Fruit fly (Drosophila melanogaster) whole organism, embryonic: Measurements from ENCODE around the gene CheB38b.

Source experiments
- Bgb ChIP-seq: fragments of 200-800 bp; sonication (Bioruptor generic); IDR thresholded peaks from 2 replicates; pipeline ENCODE4 v1.3.6; 2022; ENCODE audit warnings: missing biosample characterization, missing genetic modification characterization; ENCODE audit not compliant: partially characterized antibody
- Bteb2 ChIP-seq: fragments of 200-800 bp; sonication (Bioruptor generic); optimal IDR thresholded peaks from 2 replicates; lab custom pipeline; 2016; ENCODE audit warnings: missing biosample characterization, missing genetic modification characterization
- CG10267 ChIP-seq: fragments of 200-800 bp; sonication (Bioruptor generic); optimal IDR thresholded peaks from 2 replicates; lab custom pipeline; 2018; ENCODE audit warnings: missing biosample characterization, mild to moderate bottlenecking, missing genetic modification characterization, moderate library complexity
- CG10462 ChIP-seq: fragments of 200-800 bp; sonication (Bioruptor generic); optimal IDR thresholded peaks from 2 replicates; lab custom pipeline; 2016; ENCODE audit warnings: missing biosample characterization, missing genetic modification characterization
- CG11560 ChIP-seq: fragments of 200-800 bp; sonication (Bioruptor generic); IDR thresholded peaks from 3 replicates; pipeline ENCODE4 v1.3.6; 2022; ENCODE audit warnings: missing biosample characterization, missing genetic modification characterization
- CG12659 ChIP-seq: fragments of 200-800 bp; sonication (Bioruptor generic); optimal IDR thresholded peaks from 3 replicates; lab custom pipeline; 2017; ENCODE audit warnings: mild to moderate bottlenecking, missing biosample characterization, missing genetic modification reagents, missing genetic modification characterization
- CG12744 ChIP-seq: fragments of 200-800 bp; sonication (Bioruptor generic); optimal IDR thresholded peaks from 2 replicates; lab custom pipeline; 2016; ENCODE audit warnings: missing biosample characterization, missing genetic modification characterization
- CG12769 ChIP-seq: fragments of 200-800 bp; sonication (Bioruptor generic); optimal IDR thresholded peaks from 2 replicates; lab custom pipeline; 2019; ENCODE audit warnings: missing biosample characterization, mild to moderate bottlenecking, missing genetic modification characterization, moderate library complexity
- CG14965 ChIP-seq: fragments of 200-800 bp; sonication (Bioruptor generic); optimal IDR thresholded peaks from 2 replicates; lab custom pipeline; 2016; ENCODE audit warnings: missing biosample characterization, missing genetic modification characterization, borderline replicate concordance
- CG17829 ChIP-seq: fragments of 200-800 bp; optimal IDR thresholded peaks from 2 replicates; lab custom pipeline; 2019; ENCODE audit warnings: missing biosample characterization, mild to moderate bottlenecking, missing genetic modification characterization, moderate library complexity
- CG1792 ChIP-seq: fragments of 200-800 bp; sonication (Bioruptor generic); optimal IDR thresholded peaks from 2 replicates; lab custom pipeline; 2016; ENCODE audit warnings: missing biosample characterization, missing genetic modification characterization
- CG18262 ChIP-seq: fragments of 200-800 bp; optimal IDR thresholded peaks from 3 replicates; lab custom pipeline; 2019; ENCODE audit warnings: missing biosample characterization, mild to moderate bottlenecking, missing genetic modification characterization, moderate library complexity
- CG2712 ChIP-seq: fragments of 200-800 bp; optimal IDR thresholded peaks from 3 replicates; lab custom pipeline; 2019; ENCODE audit warnings: missing biosample characterization, mild to moderate bottlenecking, missing genetic modification characterization, moderate library complexity
- CG30431 ChIP-seq: fragments of 200-800 bp; sonication (Bioruptor generic); optimal IDR thresholded peaks from 2 replicates; lab custom pipeline; 2017; ENCODE audit warnings: missing biosample characterization, missing genetic modification characterization
- CG34376 ChIP-seq: fragments of 200-800 bp; sonication (Bioruptor generic); optimal IDR thresholded peaks from 2 replicates; lab custom pipeline; 2018; ENCODE audit warnings: missing biosample characterization, mild to moderate bottlenecking, missing genetic modification characterization
- CG4617 ChIP-seq: fragments of 200-800 bp; sonication (Bioruptor generic); optimal IDR thresholded peaks from 3 replicates; lab custom pipeline; 2016; ENCODE audit warnings: missing biosample characterization, missing genetic modification characterization, borderline replicate concordance
- CG4854 ChIP-seq: fragments of 200-800 bp; sonication (Bioruptor generic); optimal IDR thresholded peaks from 2 replicates; lab custom pipeline; 2016; ENCODE audit warnings: missing biosample characterization, missing genetic modification characterization, inconsistent platforms
- CG6175 ChIP-seq: fragments of 200-800 bp; sonication (Bioruptor generic); IDR thresholded peaks from 3 replicates; pipeline ENCODE4 v1.3.6; 2022; ENCODE audit warnings: missing biosample characterization, missing genetic modification characterization
- CG6254 ChIP-seq: fragments of 200-800 bp; sonication (Bioruptor generic); optimal IDR thresholded peaks from 3 replicates; lab custom pipeline; 2017; ENCODE audit warnings: mild to moderate bottlenecking, missing biosample characterization, missing genetic modification reagents, missing genetic modification characterization
- CG6272 ChIP-seq: fragments of 200-800 bp; sonication (Bioruptor generic); IDR thresholded peaks from 2 replicates; pipeline ENCODE4 v1.3.6; 2022; ENCODE audit warnings: missing biosample characterization, missing genetic modification characterization
- CG7786 ChIP-seq: fragments of 200-800 bp; sonication (Bioruptor generic); optimal IDR thresholded peaks from 2 replicates; lab custom pipeline; 2016; ENCODE audit warnings: missing biosample characterization, missing genetic modification characterization
- CG8388 ChIP-seq: fragments of 200-800 bp; sonication (Bioruptor generic); optimal IDR thresholded peaks from 2 replicates; lab custom pipeline; 2019; ENCODE audit warnings: missing biosample characterization, mild to moderate bottlenecking, missing genetic modification characterization, moderate library complexity
- CG9215 ChIP-seq: fragments of 200-800 bp; sonication (Bioruptor generic); IDR thresholded peaks from 2 replicates; pipeline ENCODE4 v1.3.6; 2022; ENCODE audit warnings: missing biosample characterization, missing genetic modification characterization
- Chrac-16 ChIP-seq: fragments of 200-800 bp; sonication (Bioruptor generic); optimal IDR thresholded peaks from 3 replicates; lab custom pipeline; 2016; ENCODE audit warnings: missing biosample characterization, missing genetic modification characterization
- D19B ChIP-seq: fragments of 200-800 bp; sonication (Bioruptor generic); optimal IDR thresholded peaks from 2 replicates; lab custom pipeline; 2017; ENCODE audit warnings: missing biosample characterization, mild to moderate bottlenecking, missing genetic modification characterization
- HmgZ ChIP-seq: fragments of 200-800 bp; sonication (Bioruptor generic); optimal IDR thresholded peaks from 2 replicates; lab custom pipeline; 2018; ENCODE audit warnings: missing biosample characterization, mild to moderate bottlenecking, missing genetic modification characterization
- Lhr ChIP-seq: fragments of 200-800 bp; sonication (Bioruptor generic); optimal IDR thresholded peaks from 3 replicates; lab custom pipeline; 2017; ENCODE audit warnings: mild to moderate bottlenecking, missing biosample characterization, missing genetic modification reagents, missing genetic modification characterization
- Nf-YB ChIP-seq: fragments of 200-800 bp; sonication (Bioruptor generic); optimal IDR thresholded peaks from 3 replicates; lab custom pipeline; 2019; ENCODE audit warnings: missing biosample characterization, mild to moderate bottlenecking, missing genetic modification characterization, moderate library complexity
- NfI ChIP-seq: fragments of 200-800 bp; sonication (Bioruptor generic); optimal IDR thresholded peaks from 3 replicates; lab custom pipeline; 2018; ENCODE audit warnings: missing biosample characterization, mild to moderate bottlenecking, missing genetic modification characterization, moderate library complexity
- Pdp1 ChIP-seq, 2 experiments: fragments of 200-800 bp; sonication (Bioruptor generic); optimal IDR thresholded peaks; 3 replicates each; lab custom pipeline; 2016; ENCODE audit warnings: missing biosample characterization in 2 of 2, missing genetic modification characterization in 2 of 2, mild to moderate bottlenecking in 1 of 2, moderate library complexity in 1 of 2
- Rx ChIP-seq: fragments of 200-800 bp; sonication (Bioruptor generic); IDR thresholded peaks from 2 replicates; pipeline ENCODE4 v1.3.6; 2022; ENCODE audit warnings: missing biosample characterization, missing genetic modification characterization
- Sox102F ChIP-seq: fragments of 200-800 bp; sonication (Bioruptor generic); optimal IDR thresholded peaks from 2 replicates; lab custom pipeline; 2018; ENCODE audit warnings: missing biosample characterization, mild to moderate bottlenecking, missing genetic modification characterization, moderate library complexity
- Sry-β ChIP-seq: fragments of 200-800 bp; sonication (Bioruptor generic); optimal IDR thresholded peaks from 2 replicates; lab custom pipeline; 2018; ENCODE audit warnings: missing biosample characterization, mild to moderate bottlenecking, missing genetic modification characterization, moderate library complexity
- bigmax ChIP-seq: fragments of 200-800 bp; sonication (Bioruptor generic); optimal IDR thresholded peaks from 2 replicates; lab custom pipeline; 2018; ENCODE audit warnings: missing biosample characterization, mild to moderate bottlenecking, missing genetic modification characterization
- chm ChIP-seq: fragments of 200-800 bp; sonication (Bioruptor generic); IDR thresholded peaks from 2 replicates; pipeline ENCODE4 v1.3.6; 2022; ENCODE audit warnings: missing biosample characterization, missing genetic modification characterization
- gcm2 ChIP-seq: fragments of 200-800 bp; sonication (Bioruptor generic); optimal IDR thresholded peaks from 2 replicates; lab custom pipeline; 2016; ENCODE audit warnings: missing biosample characterization, missing genetic modification characterization
- hbn ChIP-seq: fragments of 200-800 bp; sonication (Bioruptor generic); IDR thresholded peaks from 2 replicates; pipeline ENCODE4 v1.3.6; 2022; ENCODE audit warnings: missing biosample characterization, missing genetic modification characterization; ENCODE audit not compliant: partially characterized antibody
- hkb ChIP-seq, 2 experiments: fragments of 200-800 bp in 1 of 2; fragments of >200 bp in 1 of 2; sonication (Bioruptor generic) in 1 of 2; IDR thresholded peaks in 1 of 2; optimal IDR thresholded peaks in 1 of 2; 2 replicates each; pipeline versions ENCODE4 v1.3.6 to Lab custom; 2017 to 2022; ENCODE audit warnings: missing biosample characterization in 1 of 2, missing genetic modification characterization in 1 of 2
- jumu ChIP-seq: fragments of 200-800 bp; sonication (Bioruptor generic); optimal IDR thresholded peaks from 3 replicates; lab custom pipeline; 2016; ENCODE audit warnings: missing biosample characterization, missing genetic modification characterization
- nmo ChIP-seq: fragments of 200-800 bp; sonication (Bioruptor generic); optimal IDR thresholded peaks from 2 replicates; lab custom pipeline; 2018; ENCODE audit warnings: missing biosample characterization, mild to moderate bottlenecking, missing genetic modification characterization, moderate library complexity
- odd ChIP-seq: fragments of 200-800 bp; sonication (Bioruptor generic); optimal IDR thresholded peaks from 2 replicates; lab custom pipeline; 2017; ENCODE audit warnings: missing biosample characterization, mild to moderate bottlenecking, missing genetic modification characterization
- pho ChIP-seq: fragments of 200-800 bp; sonication (Bioruptor generic); optimal IDR thresholded peaks from 2 replicates; lab custom pipeline; 2016; ENCODE audit warnings: missing biosample characterization, missing genetic modification characterization
- pnt ChIP-seq: fragments of 200-800 bp; sonication (Bioruptor generic); optimal IDR thresholded peaks from 3 replicates; lab custom pipeline; 2016; ENCODE audit warnings: missing biosample characterization, missing genetic modification characterization
- pros ChIP-seq: fragments of 200-800 bp; sonication (Bioruptor generic); optimal IDR thresholded peaks from 3 replicates; lab custom pipeline; 2019; ENCODE audit warnings: missing biosample characterization, mild to moderate bottlenecking, missing genetic modification characterization, moderate library complexity
- sug ChIP-seq: fragments of 200-800 bp; optimal IDR thresholded peaks from 2 replicates; lab custom pipeline; 2019; ENCODE audit warnings: missing biosample characterization, mild to moderate bottlenecking, missing genetic modification characterization, moderate library complexity
- yki ChIP-seq: fragments of >200 bp; optimal IDR thresholded peaks from 3 replicates; lab custom pipeline; 2018
- zen2 ChIP-seq: fragments of 200-800 bp; sonication (Bioruptor generic); IDR thresholded peaks from 3 replicates; pipeline ENCODE4 v1.3.6; 2022; ENCODE audit warnings: missing biosample characterization, missing genetic modification characterization; ENCODE audit not compliant: partially characterized antibody

CheB38b gene

DNA sequence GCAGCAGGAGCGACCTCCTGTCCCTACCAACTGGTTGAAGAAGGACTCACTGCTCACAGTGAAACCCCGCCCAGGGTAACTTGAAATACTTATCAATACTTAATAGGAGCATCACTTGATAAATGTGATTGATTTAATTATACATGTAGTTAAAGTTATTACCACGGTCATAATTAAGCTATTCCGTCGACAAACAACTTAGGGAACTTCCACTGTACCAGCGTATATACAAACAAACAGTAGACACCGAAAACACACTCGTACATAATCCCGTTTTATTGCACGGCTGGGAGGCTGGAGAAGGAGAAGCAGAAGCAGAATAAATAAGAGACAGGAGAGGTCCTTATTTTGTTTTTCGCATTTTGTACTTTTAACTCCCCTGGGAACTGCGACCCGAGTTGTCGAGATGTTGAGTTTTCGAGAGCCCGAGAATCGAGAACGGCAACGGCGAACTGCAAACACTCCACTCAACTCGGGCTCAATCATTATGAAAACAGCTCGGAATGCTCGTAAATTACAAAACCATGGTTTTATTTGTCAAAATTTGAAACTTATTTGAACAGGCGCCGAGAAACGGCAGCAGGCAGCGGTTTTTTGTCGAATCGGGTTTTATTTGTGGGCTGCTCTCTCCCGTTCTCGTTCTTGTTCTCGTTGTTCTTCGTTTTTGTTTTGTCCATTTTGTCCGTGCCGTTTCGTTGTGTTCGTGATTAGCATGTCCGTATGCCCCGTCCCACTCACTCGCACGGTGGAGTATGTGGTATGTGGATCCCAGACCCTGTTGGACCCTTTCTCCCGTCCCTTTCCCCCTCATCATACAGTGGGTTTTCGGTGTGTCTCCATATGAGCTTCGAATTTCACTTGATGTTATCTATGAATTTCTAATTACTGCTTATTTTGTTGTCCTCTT, 16.8 kb downstream of the CheB38b start (continued):
- TF ChIP-seq CG6254 (GFP tag; lab: Kevin White, UChicago), result peak; percentile 7
- no peak for TF ChIP-seq hbn
- peak; percentile 62 for TF ChIP-seq CG12744 (GFP tag; lab: Kevin White, UChicago)
- no peak for TF ChIP-seq gcm2
- TF ChIP-seq CG10462 (GFP tag; lab: Kevin White, UChicago), result peak; percentile 38
- peak; percentile 81 for TF ChIP-seq HmgZ
- peak; percentile 78 for TF ChIP-seq NfI (GFP tag; lab: Kevin White, UChicago)
- TF ChIP-seq CG18262 (tag; lab: Kevin White, UChicago), result peak; percentile 58
- TF ChIP-seq CG12659 (GFP tag; lab: Kevin White, UChicago), result peak; percentile 70
- TF ChIP-seq CG34376 (GFP tag; lab: Kevin White, UChicago), result peak; percentile 63
- peak; percentile 77 for TF ChIP-seq CG2712 (tag; lab: Kevin White, UChicago)
- TF ChIP-seq nmo (GFP tag; lab: Kevin White, UChicago), result peak; percentile 67
- TF ChIP-seq Lhr (GFP tag; lab: Kevin White, UChicago), result no peak
- TF ChIP-seq pho (GFP tag; lab: Kevin White, UChicago), result peak; percentile 80
- TF ChIP-seq CG4854 (GFP tag; lab: Kevin White, UChicago), result peak; percentile 63
- peak; percentile 52 for TF ChIP-seq CG30431 (GFP tag; lab: Kevin White, UChicago)
- peak; percentile 68 for TF ChIP-seq pros (GFP tag; lab: Kevin White, UChicago)
- peak; percentile 71 for TF ChIP-seq sug (tag; lab: Kevin White, UChicago)
- peak; percentile 93 for TF ChIP-seq CG12769 (tag; lab: Kevin White, UChicago)
- TF ChIP-seq jumu (GFP tag; lab: Kevin White, UChicago), result peak; percentile 83
- peak; percentile 79 for TF ChIP-seq Chrac-16
- TF ChIP-seq zen2 (GFP tag; lab: Robert Waterston, UW), result no peak
- no peak for TF ChIP-seq Sry-β
- TF ChIP-seq CG1792 (GFP tag; lab: Kevin White, UChicago), result peak; percentile 69
- TF ChIP-seq CG14965, result peak; percentile 48
- peak; percentile 67 for TF ChIP-seq pnt (GFP tag; lab: Kevin White, UChicago)
- TF ChIP-seq CG8388 (GFP tag; lab: Kevin White, UChicago), result peak; percentile 36
- TF ChIP-seq Nf-YB, result peak; percentile 34
- no peak for TF ChIP-seq CG4617 (GFP tag; lab: Kevin White, UChicago)
- no peak for TF ChIP-seq hkb (optimal IDR thresholded peaks at IDR 0.05; lab: Kevin White, UChicago)
- TF ChIP-seq hkb (GFP tag; IDR thresholded peaks at IDR 0.05; lab: Robert Waterston, UW), result peak; percentile 77
- peak; percentile 52 for TF ChIP-seq D19B (GFP tag; lab: Kevin White, UChicago)
- no peak; the same call in 1 of the 2 replicates for TF ChIP-seq CG9215 (GFP tag; lab: Robert Waterston, UW)
- TF ChIP-seq odd, result peak; percentile 40
- peak; percentile 72 to 83 for TF ChIP-seq Pdp1 (GFP tag; optimal IDR thresholded peaks at IDR 0.05; lab: Kevin White, UChicago)
- peak; percentile 88 for TF ChIP-seq CG7786 (GFP tag; lab: Kevin White, UChicago)
- peak; percentile 66; the same call in 1 of the 2 replicates for TF ChIP-seq chm (GFP tag; lab: Robert Waterston, UW)
- TF ChIP-seq CG10267 (tag; lab: Kevin White, UChicago), result peak; percentile 60
- no peak for TF ChIP-seq Bgb (GFP tag; lab: Robert Waterston, UW)
- TF ChIP-seq yki (lab: Kevin White, UChicago), result no peak
- peak; percentile 49 for TF ChIP-seq Sox102F (GFP tag; lab: Kevin White, UChicago)
- peak; percentile 58; the same call in 1 of the 3 replicates for TF ChIP-seq CG6175 (GFP tag; lab: Robert Waterston, UW)
- TF ChIP-seq CG11560 (tag; lab: Robert Waterston, UW), result peak; percentile 61; the same call in 2 of the 3 replicates
- peak; percentile 69 for TF ChIP-seq Bteb2
- TF ChIP-seq CG17829 (tag; lab: Kevin White, UChicago), result peak; percentile 63
- TF ChIP-seq CG6272, result peak; percentile 48; the same call in 1 of the 2 replicates
- TF ChIP-seq bigmax (GFP tag; lab: Kevin White, UChicago), result no peak
- peak; percentile 60; the same call in 1 of the 2 replicates for TF ChIP-seq Rx (GFP tag; lab: Robert Waterston, UW)
